Fruit fly (Drosophila melanogaster) whole organism, embryonic: ENCODE results near the gene sdt.

ENCODE experiments used
- BEAF-32 ChIP-seq: fragments of 200-800 bp; sonication (Bioruptor generic); optimal IDR thresholded peaks from 3 replicates; lab custom pipeline; 2017; ENCODE audit warnings: missing biosample characterization, missing genetic modification characterization, mild to moderate bottlenecking, moderate library complexity, missing genetic modification reagents
- CG10654 ChIP-seq: fragments of 200-800 bp; sonication (Bioruptor generic); optimal IDR thresholded peaks from 2 replicates; lab custom pipeline; 2016; ENCODE audit warnings: missing biosample characterization, missing genetic modification characterization
- CG11398 ChIP-seq: fragments of 200-800 bp; sonication (Bioruptor generic); optimal IDR thresholded peaks from 2 replicates; lab custom pipeline; 2016; ENCODE audit warnings: missing biosample characterization, missing genetic modification characterization
- CG12104 ChIP-seq: fragments of 200-800 bp; sonication (Bioruptor generic); optimal IDR thresholded peaks from 3 replicates; lab custom pipeline; 2016; ENCODE audit warnings: missing biosample characterization, missing genetic modification characterization
- CG12744 ChIP-seq: fragments of 200-800 bp; sonication (Bioruptor generic); optimal IDR thresholded peaks from 2 replicates; lab custom pipeline; 2016; ENCODE audit warnings: missing biosample characterization, missing genetic modification characterization
- CG13287 ChIP-seq: fragments of 200-800 bp; sonication (Bioruptor generic); IDR thresholded peaks from 2 replicates; pipeline ENCODE4 v1.3.6; 2022; ENCODE audit warnings: missing biosample characterization, missing genetic modification characterization; ENCODE audit not compliant: partially characterized antibody
- CG13296 ChIP-seq: fragments of 200-800 bp; sonication (Bioruptor generic); optimal IDR thresholded peaks from 3 replicates; lab custom pipeline; 2018; ENCODE audit warnings: missing biosample characterization, mild to moderate bottlenecking, missing genetic modification characterization
- CG15601 ChIP-seq: fragments of 200-800 bp; sonication (Bioruptor generic); optimal IDR thresholded peaks from 3 replicates; lab custom pipeline; 2019; ENCODE audit warnings: missing biosample characterization, mild to moderate bottlenecking, missing genetic modification characterization, moderate library complexity
- CG15696 ChIP-seq: fragments of 200-800 bp; sonication (Bioruptor generic); optimal IDR thresholded peaks from 2 replicates; lab custom pipeline; 2019; ENCODE audit warnings: missing biosample characterization, mild to moderate bottlenecking, missing genetic modification characterization, moderate library complexity
- CG16779 ChIP-seq: fragments of 200-800 bp; sonication (Bioruptor generic); IDR thresholded peaks from 2 replicates; pipeline ENCODE4 v1.3.6; 2022; ENCODE audit warnings: missing biosample characterization, missing genetic modification characterization
- CG17186 ChIP-seq: fragments of 200-800 bp; sonication (Bioruptor generic); optimal IDR thresholded peaks from 3 replicates; lab custom pipeline; 2017; ENCODE audit warnings: missing biosample characterization, missing genetic modification reagents, missing genetic modification characterization
- CG2199 ChIP-seq: fragments of 200-800 bp; sonication (Bioruptor generic); IDR thresholded peaks from 3 replicates; pipeline ENCODE4 v1.3.6; 2022; ENCODE audit warnings: missing biosample characterization, missing genetic modification characterization
- CG32767 ChIP-seq: fragments of 200-800 bp; sonication (Bioruptor generic); IDR thresholded peaks from 2 replicates; pipeline ENCODE4 v1.3.6; 2022; ENCODE audit warnings: missing biosample characterization, missing genetic modification characterization
- CG3281 ChIP-seq: fragments of 200-800 bp; sonication (Bioruptor generic); optimal IDR thresholded peaks from 3 replicates; lab custom pipeline; 2017; ENCODE audit warnings: missing biosample characterization, mild to moderate bottlenecking, missing genetic modification characterization
- CG34224 ChIP-seq: fragments of 200-800 bp; sonication (Bioruptor generic); IDR thresholded peaks from 3 replicates; pipeline ENCODE4 v1.3.6; 2022; ENCODE audit warnings: missing biosample characterization, missing genetic modification characterization; ENCODE audit not compliant: partially characterized antibody
- CG4820 ChIP-seq: fragments of 200-800 bp; sonication (Bioruptor generic); optimal IDR thresholded peaks from 3 replicates; lab custom pipeline; 2016; ENCODE audit warnings: missing biosample characterization, missing genetic modification characterization
- CG5245 ChIP-seq: fragments of 200-800 bp; sonication (Bioruptor generic); optimal IDR thresholded peaks from 3 replicates; lab custom pipeline; 2016; ENCODE audit warnings: missing biosample characterization, missing genetic modification characterization
- CG6175 ChIP-seq: fragments of 200-800 bp; sonication (Bioruptor generic); IDR thresholded peaks from 3 replicates; pipeline ENCODE4 v1.3.6; 2022; ENCODE audit warnings: missing biosample characterization, missing genetic modification characterization
- CG7357 ChIP-seq: fragments of 200-800 bp; sonication (Bioruptor generic); IDR thresholded peaks from 3 replicates; pipeline ENCODE4 v1.3.6; 2022; ENCODE audit warnings: missing biosample characterization, missing genetic modification characterization
- CG8359 ChIP-seq: fragments of 200-800 bp; sonication (Bioruptor generic); optimal IDR thresholded peaks from 2 replicates; lab custom pipeline; 2017; ENCODE audit warnings: missing biosample characterization, mild to moderate bottlenecking, missing genetic modification characterization, borderline replicate concordance
- CG8924 ChIP-seq: fragments of 200-800 bp; optimal IDR thresholded peaks from 3 replicates; lab custom pipeline; 2019; ENCODE audit warnings: missing biosample characterization, mild to moderate bottlenecking, missing genetic modification characterization, moderate library complexity
- CG9876 ChIP-seq: fragments of 200-800 bp; sonication (Bioruptor generic); optimal IDR thresholded peaks from 2 replicates; lab custom pipeline; 2016; ENCODE audit warnings: missing biosample characterization, missing genetic modification characterization
- Dfd ChIP-seq, 2 experiments: fragments of >200 bp; optimal IDR thresholded peaks; 2 replicates each; lab custom pipeline; 2017; ENCODE audit warnings: missing biosample characterization in 2 of 2, missing genetic modification characterization in 2 of 2
- Ets97D ChIP-seq: fragments of 200-800 bp; sonication (Bioruptor generic); optimal IDR thresholded peaks from 3 replicates; lab custom pipeline; 2016; ENCODE audit warnings: missing biosample characterization, missing genetic modification characterization
- Fer3 ChIP-seq: fragments of 200-800 bp; sonication (Bioruptor generic); optimal IDR thresholded peaks from 2 replicates; lab custom pipeline; 2018; ENCODE audit warnings: missing biosample characterization, mild to moderate bottlenecking, missing genetic modification characterization, moderate library complexity
- HmgD ChIP-seq: fragments of 200-800 bp; sonication (Bioruptor generic); optimal IDR thresholded peaks from 3 replicates; lab custom pipeline; 2016; ENCODE audit warnings: missing biosample characterization, missing genetic modification characterization
- Hr78 ChIP-seq, 2 experiments: fragments of 200-800 bp in 1 of 2; fragments of >200 bp in 1 of 2; sonication (Bioruptor generic) in 1 of 2; optimal IDR thresholded peaks; 2 replicates each; lab custom pipeline; 2017 to 2019; ENCODE audit warnings: missing biosample characterization in 2 of 2, missing genetic modification characterization in 2 of 2, mild to moderate bottlenecking in 1 of 2, moderate library complexity in 1 of 2
- NfI ChIP-seq: fragments of 200-800 bp; sonication (Bioruptor generic); optimal IDR thresholded peaks from 3 replicates; lab custom pipeline; 2018; ENCODE audit warnings: missing biosample characterization, mild to moderate bottlenecking, missing genetic modification characterization, moderate library complexity
- Poxn ChIP-seq: fragments of 200-800 bp; sonication (Bioruptor generic); IDR thresholded peaks from 2 replicates; pipeline ENCODE4 v1.3.6; 2022; ENCODE audit warnings: missing biosample characterization, missing genetic modification characterization
- Ptx1 ChIP-seq: fragments of 200-800 bp; sonication (Bioruptor generic); IDR thresholded peaks from 2 replicates; pipeline ENCODE4 v1.3.6; 2022; ENCODE audit warnings: missing biosample characterization, missing genetic modification characterization
- Rfx ChIP-seq: fragments of 200-800 bp; sonication (Bioruptor generic); IDR thresholded peaks from 2 replicates; pipeline ENCODE4 v1.3.6; 2022; ENCODE audit warnings: missing biosample characterization, missing genetic modification characterization
- Rx ChIP-seq: fragments of 200-800 bp; sonication (Bioruptor generic); IDR thresholded peaks from 2 replicates; pipeline ENCODE4 v1.3.6; 2022; ENCODE audit warnings: missing biosample characterization, missing genetic modification characterization
- Sox102F ChIP-seq: fragments of 200-800 bp; sonication (Bioruptor generic); optimal IDR thresholded peaks from 2 replicates; lab custom pipeline; 2018; ENCODE audit warnings: missing biosample characterization, mild to moderate bottlenecking, missing genetic modification characterization, moderate library complexity
- br ChIP-seq: fragments of >200 bp; optimal IDR thresholded peaks from 2 replicates; lab custom pipeline; 2017
- cas ChIP-seq: fragments of 200-800 bp; sonication (Bioruptor generic); IDR thresholded peaks from 2 replicates; pipeline ENCODE4 v1.3.6; 2022; ENCODE audit warnings: missing biosample characterization, missing genetic modification characterization
- chif ChIP-seq, 2 experiments: fragments of 200-800 bp; sonication (Bioruptor generic); optimal IDR thresholded peaks; 3 replicates each; lab custom pipeline; 2016; ENCODE audit warnings: missing biosample characterization in 2 of 2, missing genetic modification characterization in 2 of 2
- dimm ChIP-seq: fragments of 200-800 bp; sonication (Bioruptor generic); IDR thresholded peaks from 2 replicates; pipeline ENCODE4 v1.3.6; 2022; ENCODE audit warnings: missing biosample characterization, missing genetic modification characterization
- dmrt99B ChIP-seq: fragments of 200-800 bp; sonication (Bioruptor generic); optimal IDR thresholded peaks from 2 replicates; lab custom pipeline; 2018; ENCODE audit warnings: missing biosample characterization, mild to moderate bottlenecking, missing genetic modification characterization, moderate library complexity
- esg ChIP-seq: fragments of 200-800 bp; sonication (Bioruptor generic); conservative IDR thresholded peaks from 2 replicates; pipeline ENCODE4 v1.3.6; 2022; ENCODE audit warnings: missing biosample characterization, missing genetic modification characterization
- ewg ChIP-seq: fragments of 200-800 bp; sonication (Bioruptor generic); optimal IDR thresholded peaks from 3 replicates; lab custom pipeline; 2017; ENCODE audit warnings: mild to moderate bottlenecking, missing biosample characterization, missing genetic modification reagents, missing genetic modification characterization
- fd64A ChIP-seq: fragments of 200-800 bp; sonication (Bioruptor generic); optimal IDR thresholded peaks from 3 replicates; lab custom pipeline; 2018; ENCODE audit warnings: missing biosample characterization, mild to moderate bottlenecking, missing genetic modification characterization
- gcm2 ChIP-seq: fragments of 200-800 bp; sonication (Bioruptor generic); optimal IDR thresholded peaks from 2 replicates; lab custom pipeline; 2016; ENCODE audit warnings: missing biosample characterization, missing genetic modification characterization
- inv ChIP-seq: fragments of 200-800 bp; sonication (Bioruptor generic); IDR thresholded peaks from 2 replicates; pipeline ENCODE4 v1.3.6; 2022; ENCODE audit warnings: missing biosample characterization, missing genetic modification characterization; ENCODE audit not compliant: partially characterized antibody
- lov ChIP-seq, 2 experiments: fragments of 200-800 bp in 1 of 2; fragments of >200 bp in 1 of 2; sonication (Bioruptor generic) in 1 of 2; IDR thresholded peaks in 1 of 2; optimal IDR thresholded peaks in 1 of 2; 2 replicates in 1 of 2; 3 replicates in 1 of 2; pipeline versions ENCODE4 v1.3.6 to Lab custom; 2017 to 2022; ENCODE audit warnings: missing biosample characterization in 1 of 2, missing genetic modification characterization in 1 of 2
- oc ChIP-seq: fragments of 200-800 bp; sonication (Bioruptor generic); optimal IDR thresholded peaks from 2 replicates; lab custom pipeline; 2018; ENCODE audit warnings: missing biosample characterization, mild to moderate bottlenecking, missing genetic modification characterization, moderate library complexity
- slou ChIP-seq: fragments of 200-800 bp; sonication (Bioruptor generic); optimal IDR thresholded peaks from 3 replicates; lab custom pipeline; 2016; ENCODE audit warnings: missing biosample characterization, missing genetic modification characterization
- ssp ChIP-seq: fragments of 200-800 bp; sonication (Bioruptor generic); IDR thresholded peaks from 2 replicates; pipeline ENCODE4 v1.3.6; 2022; ENCODE audit warnings: missing biosample characterization, missing genetic modification characterization
- trem ChIP-seq: fragments of 200-800 bp; optimal IDR thresholded peaks from 3 replicates; lab custom pipeline; 2019; ENCODE audit warnings: missing biosample characterization, mild to moderate bottlenecking, missing genetic modification characterization, moderate library complexity
- vnd ChIP-seq: fragments of 200-800 bp; sonication (Bioruptor generic); IDR thresholded peaks from 3 replicates; pipeline ENCODE4 v1.3.6; 2022; ENCODE audit warnings: missing biosample characterization, missing genetic modification characterization; ENCODE audit not compliant: partially characterized antibody

The sdt gene

DNA sequence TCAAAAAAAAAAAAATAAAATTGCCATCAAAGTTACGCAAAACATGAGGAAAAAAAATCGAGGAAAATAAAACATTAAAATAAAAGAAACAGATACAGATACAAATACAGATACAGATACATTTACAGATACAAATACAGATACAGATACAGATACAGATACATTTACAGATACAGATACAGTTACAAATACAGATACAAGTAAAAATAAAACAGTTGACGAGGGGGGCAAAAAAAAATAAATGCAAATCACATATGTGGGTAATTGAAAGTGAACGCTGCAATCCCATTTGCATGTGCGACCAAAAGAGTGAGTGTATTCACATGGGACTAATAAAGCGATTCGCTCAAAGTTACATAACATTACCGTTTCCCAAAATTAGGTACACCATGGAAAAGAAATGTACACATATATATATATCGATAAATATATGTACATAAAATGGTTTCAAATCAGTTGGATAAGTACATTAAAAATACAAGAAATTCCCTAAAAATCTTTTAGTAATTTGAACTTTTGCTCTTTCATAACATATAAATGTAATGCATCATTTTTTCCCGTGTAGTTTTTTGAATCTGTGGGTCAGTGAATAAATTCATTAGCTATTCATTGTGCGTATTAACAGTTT lies 27.4 kb downstream of the sdt start (continued):
- TF ChIP-seq CG12104 (GFP tag; lab: Kevin White, UChicago) (no peak), CG2199 (no peak), BEAF-32 (GFP tag; lab: Kevin White, UChicago) (no peak), CG8359 (GFP tag; lab: Kevin White, UChicago) (no peak), Ets97D (GFP tag; lab: Kevin White, UChicago) (no peak), NfI (GFP tag; lab: Kevin White, UChicago) (no peak), ssp (no peak), CG16779 (GFP tag; lab: Robert Waterston, UW) (no peak), dmrt99B (tag; lab: Kevin White, UChicago) (peak; percentile 85), CG13287 (GFP tag; lab: Robert Waterston, UW) (no peak), Rx (GFP tag; lab: Robert Waterston, UW) (no peak), Sox102F (GFP tag; lab: Kevin White, UChicago) (peak; percentile 79), gcm2 (no peak), CG9876 (GFP tag; lab: Kevin White, UChicago) (no peak), Poxn (GFP tag; lab: Robert Waterston, UW) (no peak), CG34224 (GFP tag; lab: Robert Waterston, UW) (no peak), CG3281 (no peak), fd64A (GFP tag; lab: Kevin White, UChicago) (no peak), CG6175 (GFP tag; lab: Robert Waterston, UW) (no peak), CG13296 (GFP tag; lab: Kevin White, UChicago) (no peak), HmgD (no peak), ewg (GFP tag; lab: Kevin White, UChicago) (no peak), CG10654 (GFP tag; lab: Kevin White, UChicago) (no peak), Ptx1 (GFP tag; lab: Robert Waterston, UW) (peak; percentile 59), CG11398 (GFP tag; lab: Kevin White, UChicago) (no peak), slou (GFP tag; lab: Kevin White, UChicago) (no peak), dimm (no peak), Hr78 (GFP tag; optimal IDR thresholded peaks at IDR 0.05; lab: Kevin White, UChicago) (peak in 1 of 2 experiments; percentile 23), br (no peak), CG17186 (no peak), CG15696 (no peak), oc (tag; lab: Kevin White, UChicago) (peak; percentile 39), Rfx (GFP tag; lab: Robert Waterston, UW) (peak; percentile 44; the same call in 1 of the 2 replicates), chif (GFP tag; optimal IDR thresholded peaks at IDR 0.05; lab: Kevin White, UChicago) (no peak), inv (GFP tag; lab: Robert Waterston, UW) (no peak), lov (optimal IDR thresholded peaks at IDR 0.05; lab: Kevin White, UChicago) (no peak), lov (GFP tag; IDR thresholded peaks at IDR 0.05; lab: Robert Waterston, UW) (no peak), CG8924 (tag; lab: Kevin White, UChicago) (peak; percentile 29), CG4820 (GFP tag; lab: Kevin White, UChicago) (peak; percentile 23), Fer3 (tag; lab: Kevin White, UChicago) (peak; percentile 25), CG32767 (no peak), CG5245 (GFP tag; lab: Kevin White, UChicago) (no peak), vnd (GFP tag; lab: Robert Waterston, UW) (no peak), CG15601 (tag; lab: Kevin White, UChicago) (no peak), cas (0 out of 2 replicates have a peak, but pooled peaks have one; percentile 7), esg (GFP tag; lab: Robert Waterston, UW) (0 out of 2 replicates have a peak, but pooled peaks have one; percentile 11), CG12744 (GFP tag; lab: Kevin White, UChicago) (no peak), trem (tag; lab: Kevin White, UChicago) (no peak), Dfd (GFP tag; optimal IDR thresholded peaks at IDR 0.05; lab: Kevin White, UChicago) (no peak), CG7357 (GFP tag; lab: Robert Waterston, UW) (0 out of 3 replicates have a peak, but pooled peaks have one; percentile 25)
